Worm (Caenorhabditis elegans) whole organism, L3 larva: Measurements from ENCODE around the gene C29G2.3.
"Not testable (repeated sequence)": the region's sequence is repeated elsewhere in the genome, so short reads cannot be mapped to it uniquely, and the experiment has no call there.

Experiments
- ZK546.5 ChIP-seq: sonication (generic microtip); optimal IDR thresholded peaks from 2 replicates; lab custom pipeline; 2017; ENCODE audit warnings: missing biosample characterization, missing genetic modification characterization
- aly-2 ChIP-seq: fragments of 150-350 bp; optimal IDR thresholded peaks from 2 replicates; lab custom pipeline; 2014; ENCODE audit warnings: missing biosample characterization, missing genetic modification characterization
- ama-1 ChIP-seq: fragments of 150-350 bp; optimal IDR thresholded peaks from 2 replicates; lab custom pipeline; 2018
- ceh-16 ChIP-seq: sonication (generic microtip); optimal IDR thresholded peaks from 2 replicates; lab custom pipeline; 2017; ENCODE audit warnings: missing biosample characterization, missing genetic modification characterization
- ceh-28 ChIP-seq: fragments of 150-350 bp; optimal IDR thresholded peaks from 2 replicates; lab custom pipeline; 2014; ENCODE audit warnings: missing biosample characterization, missing genetic modification reagents, missing genetic modification characterization
- ceh-82 ChIP-seq: fragments of 150-350 bp; optimal IDR thresholded peaks from 2 replicates; lab custom pipeline; 2014; ENCODE audit warnings: missing biosample characterization, missing genetic modification characterization
- ceh-9 ChIP-seq: sonication (generic microtip); optimal IDR thresholded peaks from 2 replicates; lab custom pipeline; 2018; ENCODE audit warnings: missing biosample characterization, missing genetic modification characterization
- daf-12 ChIP-seq: fragments of 150-350 bp; optimal IDR thresholded peaks from 2 replicates; lab custom pipeline; 2014; ENCODE audit warnings: missing biosample characterization, missing genetic modification reagents, missing genetic modification characterization
- egl-27 ChIP-seq: sonication (generic microtip); optimal IDR thresholded peaks from 4 replicates; lab custom pipeline; 2017; ENCODE audit warnings: missing biosample characterization, missing genetic modification reagents, missing genetic modification characterization
- egl-5 ChIP-seq: fragments of 150-350 bp; optimal IDR thresholded peaks from 2 replicates; lab custom pipeline; 2017; ENCODE audit warnings: missing biosample characterization, missing genetic modification reagents, missing genetic modification characterization, inconsistent platforms
- elt-1 ChIP-seq: fragments of 150-350 bp; optimal IDR thresholded peaks from 2 replicates; lab custom pipeline; 2014; ENCODE audit warnings: missing biosample characterization, missing genetic modification characterization
- elt-2 ChIP-seq: sonication (generic microtip); optimal IDR thresholded peaks from 2 replicates; lab custom pipeline; 2016; ENCODE audit warnings: missing genetic modification reagents, mild to moderate bottlenecking, missing genetic modification characterization, missing compliant biosample characterization
- elt-3 ChIP-seq, 3 experiments: fragments of 150-350 bp in 1 of 3; sonication (generic microtip) in 2 of 3; optimal IDR thresholded peaks; 2 replicates in 2 of 3; 4 replicates in 1 of 3; lab custom pipeline; 2014 to 2017; ENCODE audit warnings: missing biosample characterization in 3 of 3, missing genetic modification characterization in 3 of 3
- eor-1 ChIP-seq, 2 experiments: fragments of 150-350 bp; optimal IDR thresholded peaks; 2 replicates each; lab custom pipeline; 2014 to 2018; ENCODE audit warnings: missing biosample characterization in 2 of 2, missing genetic modification characterization in 2 of 2
- fkh-10 ChIP-seq: sonication (generic microtip); optimal IDR thresholded peaks from 2 replicates; lab custom pipeline; 2017; ENCODE audit warnings: missing biosample characterization, missing genetic modification reagents, missing genetic modification characterization
- fkh-2 ChIP-seq: fragments of 150-350 bp; optimal IDR thresholded peaks from 2 replicates; lab custom pipeline; 2014; ENCODE audit warnings: missing biosample characterization, missing genetic modification reagents, missing genetic modification characterization
- hmg-11 ChIP-seq: sonication (generic microtip); optimal IDR thresholded peaks from 2 replicates; lab custom pipeline; 2016; ENCODE audit warnings: missing genetic modification characterization, missing compliant biosample characterization
- jun-1 ChIP-seq: fragments of 150-350 bp; optimal IDR thresholded peaks from 2 replicates; lab custom pipeline; 2014; ENCODE audit warnings: missing biosample characterization, missing genetic modification reagents, missing genetic modification characterization
- lin-15B ChIP-seq: fragments of 150-350 bp; optimal IDR thresholded peaks from 2 replicates; lab custom pipeline; 2014; ENCODE audit warnings: missing biosample characterization, missing genetic modification characterization
- lin-39 ChIP-seq: fragments of 150-350 bp; optimal IDR thresholded peaks from 2 replicates; lab custom pipeline; 2018; ENCODE audit warnings: missing biosample characterization, missing genetic modification reagents, missing genetic modification characterization
- lsy-12 ChIP-seq: sonication (generic microtip); optimal IDR thresholded peaks from 2 replicates; lab custom pipeline; 2016; ENCODE audit warnings: mild to moderate bottlenecking, missing genetic modification characterization, missing compliant biosample characterization
- mdl-1 ChIP-seq: fragments of 150-350 bp; optimal IDR thresholded peaks from 2 replicates; lab custom pipeline; 2014; ENCODE audit warnings: missing biosample characterization, missing genetic modification characterization
- mml-1 ChIP-seq: fragments of 150-350 bp; sonication (generic microtip); optimal IDR thresholded peaks from 3 replicates; lab custom pipeline; 2014; ENCODE audit warnings: missing biosample characterization, missing genetic modification characterization
- nfya-1 ChIP-seq: sonication (generic microtip); optimal IDR thresholded peaks from 2 replicates; lab custom pipeline; 2017; ENCODE audit warnings: missing genetic modification characterization, mild to moderate bottlenecking, missing compliant biosample characterization, antibody characterized with exemption, moderate library complexity; ENCODE audit not compliant: insufficient read depth
- nhr-11 ChIP-seq: fragments of 150-350 bp; optimal IDR thresholded peaks from 2 replicates; lab custom pipeline; 2014; ENCODE audit warnings: missing biosample characterization, missing genetic modification characterization
- nhr-12 ChIP-seq: fragments of 150-350 bp; optimal IDR thresholded peaks from 2 replicates; lab custom pipeline; 2014; ENCODE audit warnings: missing biosample characterization, missing genetic modification characterization
- nhr-23 ChIP-seq: fragments of 150-350 bp; optimal IDR thresholded peaks from 2 replicates; lab custom pipeline; 2014; ENCODE audit warnings: missing biosample characterization, missing genetic modification reagents, missing genetic modification characterization
- nhr-237 ChIP-seq: fragments of 150-350 bp; optimal IDR thresholded peaks from 2 replicates; lab custom pipeline; 2014; ENCODE audit warnings: missing biosample characterization, missing genetic modification characterization
- nhr-25 ChIP-seq: sonication (generic microtip); optimal IDR thresholded peaks from 2 replicates; lab custom pipeline; 2017; ENCODE audit warnings: missing biosample characterization, missing genetic modification characterization
- nhr-28 ChIP-seq: fragments of 150-350 bp; optimal IDR thresholded peaks from 2 replicates; lab custom pipeline; 2014; ENCODE audit warnings: missing biosample characterization, missing genetic modification characterization
- nhr-43 ChIP-seq: sonication (generic microtip); optimal IDR thresholded peaks from 2 replicates; lab custom pipeline; 2016; ENCODE audit warnings: mild to moderate bottlenecking, missing genetic modification characterization, missing compliant biosample characterization; ENCODE audit not compliant: poor library complexity, severe bottlenecking
- nhr-67 ChIP-seq: fragments of 150-350 bp; optimal IDR thresholded peaks from 2 replicates; lab custom pipeline; 2014; ENCODE audit warnings: missing biosample characterization, missing genetic modification characterization
- nhr-76 ChIP-seq: fragments of 150-350 bp; sonication (generic microtip); optimal IDR thresholded peaks from 5 replicates; lab custom pipeline; 2014; ENCODE audit warnings: missing biosample characterization, missing genetic modification characterization
- nhr-77 ChIP-seq: fragments of 150-350 bp; optimal IDR thresholded peaks from 2 replicates; lab custom pipeline; 2014; ENCODE audit warnings: missing biosample characterization, missing genetic modification characterization
- pha-4 ChIP-seq: fragments of 150-350 bp; optimal IDR thresholded peaks from 2 replicates; lab custom pipeline; 2014; ENCODE audit warnings: missing biosample characterization, missing genetic modification reagents, missing genetic modification characterization
- pqm-1 ChIP-seq: fragments of 150-350 bp; optimal IDR thresholded peaks from 2 replicates; lab custom pipeline; 2017; ENCODE audit warnings: missing biosample characterization, missing genetic modification characterization, inconsistent platforms
- skn-1 ChIP-seq: fragments of 150-350 bp; optimal IDR thresholded peaks from 2 replicates; lab custom pipeline; 2014; ENCODE audit warnings: missing biosample characterization, missing genetic modification characterization
- snpc-4 ChIP-seq: fragments of 150-350 bp; optimal IDR thresholded peaks from 2 replicates; lab custom pipeline; 2014; ENCODE audit warnings: missing biosample characterization, missing genetic modification characterization
- unc-39 ChIP-seq: sonication (generic microtip); optimal IDR thresholded peaks from 4 replicates; lab custom pipeline; 2017; ENCODE audit warnings: missing biosample characterization, missing genetic modification characterization
- unc-62 ChIP-seq: fragments of 150-350 bp; sonication (generic microtip); optimal IDR thresholded peaks from 4 replicates; lab custom pipeline; 2014; ENCODE audit warnings: missing biosample characterization, missing genetic modification reagents, missing genetic modification characterization
- ztf-11 ChIP-seq: fragments of 150-350 bp; optimal IDR thresholded peaks from 2 replicates; lab custom pipeline; 2014; ENCODE audit warnings: missing biosample characterization, missing genetic modification characterization
- ztf-4 ChIP-seq: fragments of 150-350 bp; optimal IDR thresholded peaks from 2 replicates; lab custom pipeline; 2014; ENCODE audit warnings: missing biosample characterization, missing genetic modification characterization

C29G2.3 gene

DNA sequence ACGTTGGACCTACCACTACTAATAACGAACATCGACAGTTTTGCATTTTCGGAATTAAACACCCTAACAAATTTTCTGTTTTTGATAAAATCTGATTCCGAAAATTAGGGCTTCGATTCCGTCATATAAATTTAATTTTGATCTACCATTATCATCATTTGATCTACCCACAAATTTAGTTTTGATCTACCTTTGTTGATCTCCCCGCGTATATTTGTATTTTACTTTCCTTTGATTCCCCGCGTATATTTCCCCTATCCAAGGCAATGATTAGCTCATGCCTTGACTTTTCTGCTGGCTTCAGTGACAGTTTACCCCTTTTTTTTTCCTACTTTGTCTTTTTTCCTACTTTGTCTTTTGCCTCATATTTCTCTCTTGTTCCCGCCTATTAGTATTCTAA lies 9.1 kb downstream of the C29G2.3 start:
- TF ChIP-seq ceh-28 (tag; lab: Kevin White, UChicago) (no peak), elt-1 (tag; lab: Kevin White, UChicago) (no peak), ztf-4 (tag; lab: Kevin White, UChicago) (no peak), nhr-25 (tag; lab: Kevin White, UChicago) (no peak), nhr-11 (tag; lab: Kevin White, UChicago) (no peak), nhr-237 (tag; lab: Kevin White, UChicago) (no peak), nhr-28 (tag; lab: Kevin White, UChicago) (no peak), fkh-10 (GFP tag; lab: Kevin White, UChicago) (no peak), egl-5 (tag; lab: Kevin White, UChicago) (no peak), jun-1 (tag; lab: Kevin White, UChicago) (no peak), unc-39 (tag; lab: Kevin White, UChicago) (no peak), unc-62 (GFP tag; lab: Kevin White, UChicago) (no peak), hmg-11 (no peak), mdl-1 (tag; lab: Kevin White, UChicago) (no peak), ceh-82 (tag; lab: Kevin White, UChicago) (no peak)

DNA sequence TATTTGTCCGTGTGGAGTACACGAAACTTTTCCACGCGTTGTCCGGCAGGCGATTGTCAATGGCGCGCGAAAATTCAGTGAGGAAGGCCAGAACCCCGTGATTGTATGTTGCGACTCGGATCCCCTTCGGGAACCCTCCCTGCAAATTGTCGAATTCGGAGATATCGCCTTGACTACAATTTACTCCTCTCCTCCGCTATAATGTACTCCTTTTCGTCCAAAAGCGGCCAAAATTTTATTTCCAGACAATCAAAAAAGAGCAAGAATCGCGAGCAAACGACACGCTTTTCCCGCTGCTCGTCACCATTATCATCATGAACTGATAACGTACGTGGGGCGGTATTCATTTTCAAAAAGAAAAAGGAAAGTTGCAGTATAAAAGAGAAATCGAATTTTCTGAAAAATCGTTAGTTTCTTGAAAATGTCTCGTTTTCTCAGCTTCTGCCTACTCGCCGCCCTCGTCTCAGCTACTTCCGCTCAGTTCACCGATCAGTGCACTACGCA lies 11.5 kb downstream of the C29G2.3 start, which contains the start of gene irg-3:
Gene irg-3 (plus strand): TSS at position 419 of the 504 bp plus-strand sequence.
- no peak for TF ChIP-seq ceh-9
- TF ChIP-seq elt-2 (tag; lab: Kevin White, UChicago): peak; percentile 58

- TF ChIP-seq fkh-10 (GFP tag; lab: Kevin White, UChicago) (no peak), eor-1 (tag; optimal IDR thresholded peaks at IDR 0.05; lab: Kevin White, UChicago) (no peak)
Measured at ce11 chrV:2595720-2596119, 15.0 kb downstream of the C29G2.3 start.

- TF ChIP-seq nhr-76, egl-27, mdl-1 (tag; lab: Kevin White, UChicago): not testable (repeated sequence)
Measured at ce11 chrV:2598830-2599229, 18.1 kb downstream of the C29G2.3 start, which contains the start of gene F53E10.5. TSS of gene F53E10.5 (minus strand) at chrV:2598930.

ce11 chrV:2600543-2600942 lies 19.8 kb downstream of the C29G2.3 start:
- TF ChIP-seq nhr-23 (tag; lab: Kevin White, UChicago): peak; percentile 73
- TF ChIP-seq ceh-16: no peak
- TF ChIP-seq mdl-1 (tag; lab: Kevin White, UChicago): no peak
- peak; percentile 32 for TF ChIP-seq skn-1 (tag; lab: Kevin White, UChicago)
- TF ChIP-seq pha-4 (tag; lab: Kevin White, UChicago): peak; percentile 90
- peak; percentile 63 for TF ChIP-seq ceh-28 (tag; lab: Kevin White, UChicago)
- TF ChIP-seq unc-62 (GFP tag; lab: Kevin White, UChicago): no peak
- TF ChIP-seq jun-1 (tag; lab: Kevin White, UChicago): peak; percentile 38
- TF ChIP-seq lin-39 (tag; lab: Kevin White, UChicago): no peak
- no peak for TF ChIP-seq ZK546.5
- no peak for TF ChIP-seq pqm-1 (tag; lab: Kevin White, UChicago)
- TF ChIP-seq ztf-4 (tag; lab: Kevin White, UChicago): no peak
- no peak for TF ChIP-seq ztf-11 (tag; lab: Kevin White, UChicago)
- no peak for TF ChIP-seq unc-39 (tag; lab: Kevin White, UChicago)
- TF ChIP-seq elt-3 (tag; optimal IDR thresholded peaks at IDR 0.05; lab: Kevin White, UChicago): no peak
- TF ChIP-seq mml-1 (tag; lab: Kevin White, UChicago): no peak
- TF ChIP-seq aly-2: no peak
- peak; percentile 72 for TF ChIP-seq nfya-1
- peak; percentile 64 for TF ChIP-seq nhr-43 (tag; lab: Kevin White, UChicago)
- TF ChIP-seq snpc-4 (tag; lab: Kevin White, UChicago): peak; percentile 32
- peak; percentile 52 for TF ChIP-seq nhr-11 (tag; lab: Kevin White, UChicago)
- no peak for TF ChIP-seq ceh-9
- no peak for TF ChIP-seq ama-1 (lab: Kevin White, UChicago)
- TF ChIP-seq nhr-76 (tag; lab: Kevin White, UChicago): no peak
- TF ChIP-seq daf-12 (tag; lab: Kevin White, UChicago): no peak
- TF ChIP-seq lsy-12: peak; percentile 72
- no peak for TF ChIP-seq nhr-12 (tag; lab: Kevin White, UChicago)
- no peak for TF ChIP-seq nhr-237 (tag; lab: Kevin White, UChicago)
- TF ChIP-seq nhr-28 (tag; lab: Kevin White, UChicago): no peak
- no peak for TF ChIP-seq egl-27 (tag; lab: Kevin White, UChicago)
- TF ChIP-seq fkh-2 (tag; lab: Kevin White, UChicago): no peak
- no peak for TF ChIP-seq nhr-67 (tag; lab: Kevin White, UChicago)
- TF ChIP-seq elt-1 (tag; lab: Kevin White, UChicago): no peak
- no peak for TF ChIP-seq nhr-25 (tag; lab: Kevin White, UChicago)
- TF ChIP-seq egl-5 (tag; lab: Kevin White, UChicago): no peak
- TF ChIP-seq nhr-77 (tag; lab: Kevin White, UChicago): no peak
- TF ChIP-seq eor-1 (tag; optimal IDR thresholded peaks at IDR 0.05; lab: Kevin White, UChicago): no peak
- TF ChIP-seq elt-2 (tag; lab: Kevin White, UChicago): peak; percentile 75
- TF ChIP-seq lin-15B (tag; lab: Kevin White, UChicago): peak; percentile 74
- TF ChIP-seq fkh-10 (GFP tag; lab: Kevin White, UChicago): no peak
